Fruit fly (Drosophila melanogaster): ENCODE results near the gene Mt2.
A peak's percentile ranks its signal among the peaks of the same experiment; 100 is the strongest.

The Mt2 gene

dm6 chr2L:12103231-12104210, 7.2 kb downstream of the Mt2 start, which contains the start of the genes Patsas and ThrRS (continued):
- TF ChIP-seq OdsH (GFP tag; optimal IDR thresholded peaks at IDR 0.05) (peak; percentile 87), net (GFP tag; optimal IDR thresholded peaks at IDR 0.05) (peak; percentile 75), CG31627 (GFP tag; optimal IDR thresholded peaks at IDR 0.05) (peak; percentile 83), CG8319 (GFP tag; optimal IDR thresholded peaks at IDR 0.05) (peak; percentile 72), ss (GFP tag; optimal IDR thresholded peaks at IDR 0.05) (no peak), fkh (GFP tag; optimal IDR thresholded peaks at IDR 0.05) (no peak), CG10631 (GFP tag; optimal IDR thresholded peaks at IDR 0.05) (no peak), esn (GFP tag; optimal IDR thresholded peaks at IDR 0.05) (peak; percentile 81), CG6163 (GFP tag; IDR thresholded peaks at IDR 0.05) (peak; percentile 77; the same call in 1 of the 3 replicates), Ets21C (GFP tag; optimal IDR thresholded peaks at IDR 0.05) (no peak), achi (GFP tag; optimal IDR thresholded peaks at IDR 0.05) (no peak), CG8632 (GFP tag; optimal IDR thresholded peaks at IDR 0.05) (no peak), CG11762 (GFP tag; optimal IDR thresholded peaks at IDR 0.05; ENCODE audit: insufficient read depth) (no peak), lz (GFP tag; optimal IDR thresholded peaks at IDR 0.05) (peak; percentile 85)

DNA sequence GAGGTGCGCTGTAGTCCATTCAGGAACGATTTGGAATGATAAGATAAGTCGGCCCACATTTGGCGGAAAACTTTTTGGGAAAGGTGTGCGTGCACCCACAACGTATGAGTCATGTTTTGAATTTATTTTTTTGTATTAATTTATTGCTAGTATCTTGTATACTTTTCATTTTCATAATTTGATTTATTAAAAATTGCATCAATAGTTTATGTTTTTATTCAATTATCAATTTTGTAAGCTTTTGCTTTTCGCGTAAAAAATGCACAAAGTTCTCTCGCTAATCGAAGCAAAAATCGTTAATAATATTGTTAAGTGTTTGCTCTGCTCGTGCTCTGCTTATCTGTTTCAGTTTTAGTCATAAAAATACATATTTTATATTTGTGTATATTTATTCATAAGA, 10.8 kb downstream of the Mt2 start:
- TF ChIP-seq CG10669 (GFP tag; optimal IDR thresholded peaks at IDR 0.05) (no peak), Eip78C (GFP tag) (no peak), esn (GFP tag; optimal IDR thresholded peaks at IDR 0.05) (no peak), CG1621 (tag; optimal IDR thresholded peaks at IDR 0.05) (no peak), Eip75B (GFP tag; optimal IDR thresholded peaks at IDR 0.05) (no peak), ss (GFP tag; optimal IDR thresholded peaks at IDR 0.05) (no peak), fkh (GFP tag; optimal IDR thresholded peaks at IDR 0.05) (no peak), CG11902 (GFP tag; optimal IDR thresholded peaks at IDR 0.05) (no peak), Smox (GFP tag; optimal IDR thresholded peaks at IDR 0.05) (no peak), CG10631 (GFP tag; optimal IDR thresholded peaks at IDR 0.05) (no peak), Blimp-1 (GFP tag; optimal IDR thresholded peaks at IDR 0.05) (no peak)

dm6 chr2L:12108779-12109564, 12.6 kb downstream of the Mt2 start, which contains the start of the genes Rab6 and Phae1:
Rab6 (minus strand) TSS chr2L:12109116.
Phae1 (plus strand) TSS chr2L:12109417.
- TF ChIP-seq Eip78C (GFP tag) (peak; percentile 15), svp (GFP tag) (peak; percentile 77), CG1621 (tag; optimal IDR thresholded peaks at IDR 0.05) (peak; percentile 73), CG3032 (tag; optimal IDR thresholded peaks at IDR 0.05) (peak; percentile 6), Ets96B (tag; optimal IDR thresholded peaks at IDR 0.05) (no peak), CG6854 (GFP tag; optimal IDR thresholded peaks at IDR 0.05) (peak; percentile 68), CG32006 (GFP tag; optimal IDR thresholded peaks at IDR 0.05) (no peak), achi (GFP tag; optimal IDR thresholded peaks at IDR 0.05) (no peak)

dm6 chr2L:12110810-12111209, 14.5 kb downstream of the Mt2 start, which contains the start of gene Phae2:
Phae2 (plus strand) TSS chr2L:12111110.
- TF ChIP-seq Eip78C (GFP tag) = peak; percentile 32
- no peak for TF ChIP-seq CG8319 (GFP tag; optimal IDR thresholded peaks at IDR 0.05)

- no peak for TF ChIP-seq CG4318 (GFP tag; optimal IDR thresholded peaks at IDR 0.05)
- no peak for TF ChIP-seq CG16779 (tag; optimal IDR thresholded peaks at IDR 0.05)
- TF ChIP-seq esn (GFP tag; optimal IDR thresholded peaks at IDR 0.05) = peak; percentile 39
- peak; percentile 44 for TF ChIP-seq vri (GFP tag; optimal IDR thresholded peaks at IDR 0.05)
- peak in 1 of 2 experiments; percentile 47 for TF ChIP-seq salr (GFP tag; optimal IDR thresholded peaks at IDR 0.05)
- no peak for TF ChIP-seq fkh (GFP tag; optimal IDR thresholded peaks at IDR 0.05)
- no peak for TF ChIP-seq acj6 (GFP tag; optimal IDR thresholded peaks at IDR 0.05)
- TF ChIP-seq CG6792 (GFP tag; optimal IDR thresholded peaks at IDR 0.05) = no peak
- no peak for TF ChIP-seq Hr39 (GFP tag; optimal IDR thresholded peaks at IDR 0.05)
- peak; percentile 19 for TF ChIP-seq CG3032 (tag; optimal IDR thresholded peaks at IDR 0.05)
- no peak for TF ChIP-seq CG15336 (GFP tag; IDR thresholded peaks at IDR 0.05)
- TF ChIP-seq CG11902 (GFP tag; optimal IDR thresholded peaks at IDR 0.05) = no peak
- TF ChIP-seq dsx (GFP tag; optimal IDR thresholded peaks at IDR 0.05; ENCODE audit: poor library complexity, severe bottlenecking) = no peak
- no peak for TF ChIP-seq CG6808 (GFP tag; optimal IDR thresholded peaks at IDR 0.05)
- TF ChIP-seq CG1621 (tag; optimal IDR thresholded peaks at IDR 0.05) = no peak
- TF ChIP-seq Met (GFP tag; optimal IDR thresholded peaks at IDR 0.05) = peak; percentile 18
- TF ChIP-seq Hr4 (GFP tag; optimal IDR thresholded peaks at IDR 0.05) = no peak
- TF ChIP-seq CG32006 (GFP tag; optimal IDR thresholded peaks at IDR 0.05) = no peak
Observed at dm6 chr2L:12112943-12113557, 16.7 kb downstream of the Mt2 start.

All from whole organism, prepupa.